Fruit fly (Drosophila melanogaster) whole organism, wandering third instar larva: Measurements from ENCODE around the gene tra.

Experiments used
- Abd-B ChIP-seq: fragments of >200 bp; optimal IDR thresholded peaks from 2 replicates; lab custom pipeline; 2017; ENCODE audit warnings: missing biosample characterization, missing genetic modification characterization
- Dfd ChIP-seq: fragments of >200 bp; optimal IDR thresholded peaks from 2 replicates; lab custom pipeline; 2017; ENCODE audit warnings: missing biosample characterization, missing genetic modification characterization
- Dif ChIP-seq: fragments of 200-275, 200-300 bp; sonication (Bioruptor generic); optimal IDR thresholded peaks from 2 replicates; lab custom pipeline; 2018; ENCODE audit warnings: missing biosample characterization, missing genetic modification characterization; ENCODE audit not compliant: partially characterized antibody
- GATAd ChIP-seq: sonication (Bioruptor generic); optimal IDR thresholded peaks from 2 replicates; lab custom pipeline; 2016; ENCODE audit warnings: missing biosample characterization, missing genetic modification characterization
- Hr78 ChIP-seq: fragments of >200 bp; optimal IDR thresholded peaks from 2 replicates; lab custom pipeline; 2017; ENCODE audit warnings: missing biosample characterization, missing genetic modification characterization
- OdsH ChIP-seq: fragments of 200-800 bp; sonication (Bioruptor generic); optimal IDR thresholded peaks from 2 replicates; lab custom pipeline; 2016; ENCODE audit warnings: missing biosample characterization, mild to moderate bottlenecking, missing genetic modification characterization
- Vsx2 ChIP-seq: fragments of 200-300, 225-300 bp; sonication (Bioruptor generic); optimal IDR thresholded peaks from 2 replicates; lab custom pipeline; 2018; ENCODE audit warnings: missing biosample characterization, missing genetic modification characterization; ENCODE audit not compliant: partially characterized antibody
- br ChIP-seq: fragments of 200-800 bp; sonication (Bioruptor generic); optimal IDR thresholded peaks from 2 replicates; lab custom pipeline; 2016; ENCODE audit warnings: missing biosample characterization, missing genetic modification characterization
- dl ChIP-seq, 2 experiments: fragments of 175-275, 200-275 bp in 1 of 2; fragments of 200-275 bp in 1 of 2; sonication (Bioruptor generic); optimal IDR thresholded peaks; lab custom pipeline; 2018; ENCODE audit warnings: mild to moderate bottlenecking in 2 of 2, missing biosample characterization in 2 of 2, missing genetic modification characterization in 2 of 2, moderate library complexity in 2 of 2; ENCODE audit not compliant: partially characterized antibody in 2 of 2, insufficient read depth in 1 of 2
- dsf ChIP-seq: sonication (Bioruptor generic); optimal IDR thresholded peaks from 2 replicates; lab custom pipeline; 2016; ENCODE audit warnings: missing biosample characterization, missing genetic modification characterization, borderline replicate concordance
- h ChIP-seq: fragments of 200-800 bp; sonication (Bioruptor generic); optimal IDR thresholded peaks from 3 replicates; lab custom pipeline; 2016; ENCODE audit warnings: missing biosample characterization, mild to moderate bottlenecking, missing genetic modification characterization
- psq ChIP-seq: fragments of 200-800 bp; sonication (Bioruptor generic); optimal IDR thresholded peaks from 3 replicates; lab custom pipeline; 2017; ENCODE audit warnings: missing biosample characterization, mild to moderate bottlenecking, missing genetic modification characterization, moderate library complexity

- TF ChIP-seq br (GFP tag; lab: Kevin White, UChicago) (peak; percentile 76), Dfd (no peak), Hr78 (GFP tag; lab: Kevin White, UChicago) (no peak), GATAd (peak; percentile 1), h (GFP tag; lab: Kevin White, UChicago) (peak; percentile 67), OdsH (GFP tag; lab: Kevin White, UChicago) (peak; percentile 65), Dif (GFP tag; lab: Kevin White, UChicago) (no peak), psq (peak; percentile 34), Vsx2 (GFP tag; lab: Kevin White, UChicago) (no peak), dl (GFP tag; optimal IDR thresholded peaks at IDR 0.05; lab: Kevin White, UChicago; ENCODE audit: insufficient read depth in 1 of 2, partially characterized antibody in 2 of 2) (no peak), Abd-B (GFP tag; lab: Kevin White, UChicago) (no peak), dsf (GFP tag; lab: Kevin White, UChicago) (no peak)
Measured at dm6 chr3L:16609120-16609519, 18.3 kb upstream of the tra start, which contains the start of gene CG4098.
